Fruit fly (Drosophila melanogaster): ENCODE results near the gene IntS12.
A peak's percentile ranks its signal among the peaks of the same experiment; 100 is the strongest.

Gene IntS12

dm6 chr3R:26866577-26867456 lies 3.6 kb downstream of the IntS12 start, which contains the start of the genes ball and His2Av (continued):
- TF ChIP-seq Scr (GFP tag; IDR thresholded peaks at IDR 0.05; ENCODE audit: partially characterized antibody) (peak; percentile 92), slbo (GFP tag; IDR thresholded peaks at IDR 0.05) (peak; percentile 91), gt (GFP tag; IDR thresholded peaks at IDR 0.05) (0 out of 2 replicates have a peak, but pooled peaks have one; percentile 25), mirr (GFP tag; optimal IDR thresholded peaks at IDR 0.05) (peak; percentile 42), CG4360 (GFP tag; IDR thresholded peaks at IDR 0.05) (peak; percentile 54), CG2199 (GFP tag; IDR thresholded peaks at IDR 0.05) (0 out of 3 replicates have a peak, but pooled peaks have one; percentile 29), Atf3 (GFP tag; optimal IDR thresholded peaks at IDR 0.05) (peak; percentile 73), CG34224 (GFP tag; IDR thresholded peaks at IDR 0.05; ENCODE audit: partially characterized antibody) (peak; percentile 84), h (optimal IDR thresholded peaks at IDR 0.05) (no peak), CG14965 (GFP tag; optimal IDR thresholded peaks at IDR 0.05; ENCODE audit: borderline replicate concordance) (peak; percentile 32), CG7372 (GFP tag; IDR thresholded peaks at IDR 0.05) (peak; percentile 57; the same call in 1 of the 2 replicates), Ptx1 (GFP tag; IDR thresholded peaks at IDR 0.05) (peak; percentile 85), Lim3 (GFP tag; IDR thresholded peaks at IDR 0.05) (no peak), CG10209 (GFP tag; optimal IDR thresholded peaks at IDR 0.05) (peak; percentile 77), CG7928 (GFP tag; optimal IDR thresholded peaks at IDR 0.05) (peak; percentile 91), HmgD (GFP tag; optimal IDR thresholded peaks at IDR 0.05) (peak; percentile 65), Side (GFP tag; optimal IDR thresholded peaks at IDR 0.05) (peak; percentile 91), bbx (GFP tag; IDR thresholded peaks at IDR 0.05; ENCODE audit: partially characterized antibody) (peak; percentile 90), CG3995 (GFP tag; optimal IDR thresholded peaks at IDR 0.05) (peak; percentile 68), CG6813 (GFP tag; optimal IDR thresholded peaks at IDR 0.05) (peak; percentile 55), CG10462 (GFP tag; optimal IDR thresholded peaks at IDR 0.05) (peak; percentile 74), Hr39 (optimal IDR thresholded peaks at IDR 0.05) (no peak), tll (GFP tag; optimal IDR thresholded peaks at IDR 0.05) (peak in 1 of 2 experiments; percentile 51), seq (GFP tag; IDR thresholded peaks at IDR 0.05) (peak; percentile 74; the same call in 1 of the 2 replicates), al (GFP tag; IDR thresholded peaks at IDR 0.05) (peak; percentile 74), cg (GFP tag; optimal IDR thresholded peaks at IDR 0.05) (no peak), CG12219 (GFP tag; optimal IDR thresholded peaks at IDR 0.05) (peak; percentile 63), tio (GFP tag; optimal IDR thresholded peaks at IDR 0.05) (no peak), vfl (GFP tag; optimal IDR thresholded peaks at IDR 0.05) (peak; percentile 68), CG10274 (GFP tag; optimal IDR thresholded peaks at IDR 0.05) (peak; percentile 60), Fer3 (tag; optimal IDR thresholded peaks at IDR 0.05) (peak; percentile 68), salm (tag; optimal IDR thresholded peaks at IDR 0.05) (peak; percentile 62), E2f1 (GFP tag; IDR thresholded peaks at IDR 0.05) (peak; percentile 83), D (optimal IDR thresholded peaks at IDR 0.05) (peak; percentile 24), D (GFP tag; optimal IDR thresholded peaks at IDR 0.05) (peak; percentile 51), CG6272 (GFP tag; IDR thresholded peaks at IDR 0.05) (peak; percentile 77), ato (GFP tag; IDR thresholded peaks at IDR 0.05; ENCODE audit: partially characterized antibody) (peak; percentile 85), mam (GFP tag; optimal IDR thresholded peaks at IDR 0.05) (peak; percentile 91), CG2678 (tag; optimal IDR thresholded peaks at IDR 0.05) (peak; percentile 75), CG11247 (GFP tag; IDR thresholded peaks at IDR 0.05) (peak; percentile 83), lmd (GFP tag; IDR thresholded peaks at IDR 0.05) (peak; percentile 83), HLH3B (GFP tag; IDR thresholded peaks at IDR 0.05) (peak; percentile 69), tap (tag; optimal IDR thresholded peaks at IDR 0.05) (peak; percentile 53), sd (tag; optimal IDR thresholded peaks at IDR 0.05) (peak; percentile 89), Sox100B (GFP tag; optimal IDR thresholded peaks at IDR 0.05) (peak; percentile 37), CG1792 (GFP tag; optimal IDR thresholded peaks at IDR 0.05) (peak; percentile 77), CG14860 (GFP tag; IDR thresholded peaks at IDR 0.05; ENCODE audit: partially characterized antibody) (peak; percentile 83), CG17802 (tag; optimal IDR thresholded peaks at IDR 0.05) (peak; percentile 57), crc (GFP tag; optimal IDR thresholded peaks at IDR 0.05) (peak; percentile 79)

Data from whole organism, embryonic.